Worm (Caenorhabditis elegans) whole organism, young adult: ENCODE data around the gene B0244.16.

ENCODE experiments used
- B0336.3 ChIP-seq: fragments of 200-800 bp; sonication (Bioruptor generic); IDR thresholded peaks from 2 replicates; pipeline ENCODE4 v1.3.6; 2022; ENCODE audit warnings: missing genetic modification characterization, missing compliant biosample characterization
- D2030.7 ChIP-seq: fragments of 200-800 bp; sonication (Bioruptor generic); IDR thresholded peaks from 2 replicates; pipeline ENCODE4 v1.3.6; 2022; ENCODE audit warnings: missing genetic modification reagents, missing genetic modification characterization, missing compliant biosample characterization
- F33H1.4 ChIP-seq: fragments of 200-800 bp; sonication (Bioruptor generic); IDR thresholded peaks from 2 replicates; pipeline ENCODE4 v1.3.6; 2022; ENCODE audit warnings: missing genetic modification reagents, missing genetic modification characterization, missing compliant biosample characterization
- F49E8.2 ChIP-seq: sonication (generic microtip); optimal IDR thresholded peaks from 3 replicates; lab custom pipeline; 2017; ENCODE audit warnings: missing genetic modification characterization, mild to moderate bottlenecking, missing compliant biosample characterization, antibody characterized with exemption, moderate library complexity; ENCODE audit not compliant: insufficient read depth
- F57C9.4 ChIP-seq: sonication (generic microtip); optimal IDR thresholded peaks from 2 replicates; lab custom pipeline; 2017; ENCODE audit warnings: mild to moderate bottlenecking, missing genetic modification characterization, missing compliant biosample characterization
- K12H6.12 ChIP-seq: fragments of 200-800 bp; sonication (Bioruptor generic); optimal IDR thresholded peaks from 2 replicates; lab custom pipeline; 2018; ENCODE audit warnings: mild to moderate bottlenecking, missing genetic modification characterization, missing compliant biosample characterization
- Y67H2A.10 ChIP-seq: fragments of 200-800 bp; sonication (Bioruptor generic); conservative IDR thresholded peaks from 2 replicates; pipeline ENCODE4 v1.3.6; 2022; ENCODE audit warnings: missing genetic modification reagents, missing genetic modification characterization, missing compliant biosample characterization
- ZK185.1 ChIP-seq: sonication (generic microtip); optimal IDR thresholded peaks from 2 replicates; lab custom pipeline; 2016; ENCODE audit warnings: mild to moderate bottlenecking, missing genetic modification characterization, missing compliant biosample characterization; ENCODE audit not compliant: poor library complexity, severe bottlenecking
- akir-1 ChIP-seq: fragments of 200-800 bp; sonication (Bioruptor generic); optimal IDR thresholded peaks from 2 replicates; lab custom pipeline; 2018; ENCODE audit warnings: mild to moderate bottlenecking, missing genetic modification characterization, moderate library complexity, missing compliant biosample characterization
- attf-6 ChIP-seq: fragments of 200-800 bp; sonication (Bioruptor generic); IDR thresholded peaks from 2 replicates; pipeline ENCODE4 v1.3.6; 2022; ENCODE audit warnings: missing genetic modification reagents, missing genetic modification characterization, missing compliant biosample characterization
- bed-1 ChIP-seq: fragments of 200-800 bp; sonication (Bioruptor generic); IDR thresholded peaks from 2 replicates; pipeline ENCODE4 v1.3.6; 2022; ENCODE audit warnings: missing genetic modification reagents, missing genetic modification characterization, missing compliant biosample characterization
- cebp-1 ChIP-seq, 2 experiments: fragments of 200-800 bp in 1 of 2; sonication (Bioruptor generic) in 1 of 2; sonication (generic microtip) in 1 of 2; IDR thresholded peaks in 1 of 2; optimal IDR thresholded peaks in 1 of 2; 2 replicates each; pipeline versions ENCODE4 v1.3.6 to Lab custom; 2017 to 2022; ENCODE audit warnings: missing compliant biosample characterization in 2 of 2, missing genetic modification characterization in 2 of 2, mild to moderate bottlenecking in 1 of 2, missing genetic modification reagents in 1 of 2, moderate library complexity in 1 of 2
- cebp-2 ChIP-seq: fragments of 200-800 bp; sonication (Bioruptor generic); IDR thresholded peaks from 2 replicates; pipeline ENCODE4 v1.3.6; 2022; ENCODE audit warnings: missing genetic modification characterization, missing compliant biosample characterization
- ceh-27 ChIP-seq: fragments of 200-800 bp; sonication (Bioruptor generic); optimal IDR thresholded peaks from 2 replicates; lab custom pipeline; 2018; ENCODE audit warnings: mild to moderate bottlenecking, missing genetic modification characterization, moderate library complexity, missing compliant biosample characterization
- chd-7 ChIP-seq: sonication (generic microtip); optimal IDR thresholded peaks from 2 replicates; lab custom pipeline; 2016; ENCODE audit warnings: mild to moderate bottlenecking, missing genetic modification characterization, moderate library complexity, missing compliant biosample characterization
- dox-1 ChIP-seq: fragments of 200-800 bp; sonication (Bioruptor generic); IDR thresholded peaks from 2 replicates; pipeline ENCODE4 v1.3.6; 2022; ENCODE audit warnings: missing genetic modification reagents, missing genetic modification characterization, missing compliant biosample characterization
- efl-1 ChIP-seq: fragments of 150-350 bp; optimal IDR thresholded peaks from 2 replicates; lab custom pipeline; 2014; ENCODE audit warnings: missing biosample characterization, missing genetic modification reagents, missing genetic modification characterization
- ets-4 ChIP-seq: fragments of 200-800 bp; sonication (Bioruptor generic); optimal IDR thresholded peaks from 2 replicates; lab custom pipeline; 2018; ENCODE audit warnings: mild to moderate bottlenecking, missing genetic modification characterization, missing compliant biosample characterization
- gei-17 ChIP-seq: fragments of 200-800 bp; sonication (Bioruptor generic); optimal IDR thresholded peaks from 2 replicates; lab custom pipeline; 2018; ENCODE audit warnings: mild to moderate bottlenecking, missing genetic modification characterization, missing compliant biosample characterization
- hlh-12 ChIP-seq: sonication (generic microtip); optimal IDR thresholded peaks from 2 replicates; lab custom pipeline; 2016; ENCODE audit warnings: missing genetic modification characterization, missing compliant biosample characterization
- hmg-1.2 ChIP-seq: fragments of 200-800 bp; sonication (Bioruptor generic); IDR thresholded peaks from 2 replicates; pipeline ENCODE4 v1.3.6; 2022; ENCODE audit warnings: missing genetic modification reagents, missing genetic modification characterization, missing compliant biosample characterization
- hrde-1 ChIP-seq: sonication (generic microtip); optimal IDR thresholded peaks from 2 replicates; lab custom pipeline; 2016; ENCODE audit warnings: missing genetic modification characterization, mild to moderate bottlenecking, missing compliant biosample characterization, moderate library complexity, missing genotype, missing genetic modification reagents, borderline replicate concordance
- lin-54 ChIP-seq: fragments of 200-800 bp; sonication (Bioruptor generic); optimal IDR thresholded peaks from 2 replicates; lab custom pipeline; 2018; ENCODE audit warnings: mild to moderate bottlenecking, missing genetic modification characterization, missing compliant biosample characterization
- lir-1 ChIP-seq: fragments of 200-800 bp; sonication (Bioruptor generic); conservative IDR thresholded peaks from 2 replicates; pipeline ENCODE4 v1.3.6; 2022; ENCODE audit warnings: missing genetic modification reagents, missing genetic modification characterization, missing compliant biosample characterization
- lsl-1 ChIP-seq: fragments of 200-800 bp; sonication (Bioruptor generic); optimal IDR thresholded peaks from 2 replicates; lab custom pipeline; 2018; ENCODE audit warnings: mild to moderate bottlenecking, missing genetic modification characterization, moderate library complexity, missing compliant biosample characterization
- madf-6 ChIP-seq: fragments of 200-800 bp; sonication (Bioruptor generic); IDR thresholded peaks from 2 replicates; pipeline ENCODE4 v1.3.6; 2022; ENCODE audit warnings: missing genetic modification reagents, missing genetic modification characterization, missing compliant biosample characterization
- mcd-1 ChIP-seq: fragments of 200-800 bp; sonication (Bioruptor generic); IDR thresholded peaks from 2 replicates; pipeline ENCODE4 v1.3.6; 2022; ENCODE audit warnings: missing genetic modification reagents, missing genetic modification characterization, missing compliant biosample characterization
- mxl-1 ChIP-seq: sonication (generic microtip); optimal IDR thresholded peaks from 2 replicates; lab custom pipeline; 2016; ENCODE audit warnings: missing genetic modification characterization, missing compliant biosample characterization
- nfya-2 ChIP-seq: fragments of 200-800 bp; sonication (Bioruptor generic); IDR thresholded peaks from 2 replicates; pipeline ENCODE4 v1.3.6; 2022; ENCODE audit warnings: missing genetic modification reagents, missing genetic modification characterization, missing compliant biosample characterization
- nhr-80 ChIP-seq: sonication (generic microtip); optimal IDR thresholded peaks from 2 replicates; lab custom pipeline; 2016; ENCODE audit warnings: missing genetic modification characterization, missing compliant biosample characterization
- nhr-90 ChIP-seq: sonication (generic microtip); optimal IDR thresholded peaks from 2 replicates; lab custom pipeline; 2016; ENCODE audit warnings: missing genotype, mild to moderate bottlenecking, missing genetic modification characterization, missing compliant biosample characterization
- pha-4 ChIP-seq: fragments of 150-350 bp; sonication (generic microtip); optimal IDR thresholded peaks from 2 replicates; lab custom pipeline; 2014; ENCODE audit warnings: missing biosample characterization, missing genetic modification reagents, missing genetic modification characterization
- rcor-1 ChIP-seq: fragments of 200-800 bp; sonication (Bioruptor generic); IDR thresholded peaks from 2 replicates; pipeline ENCODE4 v1.3.6; 2022; ENCODE audit warnings: missing genetic modification reagents, missing genetic modification characterization, missing compliant biosample characterization
- snpc-1.1 ChIP-seq: sonication (generic microtip); optimal IDR thresholded peaks from 2 replicates; lab custom pipeline; 2017; ENCODE audit warnings: missing genetic modification characterization, mild to moderate bottlenecking, missing compliant biosample characterization, antibody characterized with exemption, moderate library complexity, missing genotype, missing genetic modification reagents; ENCODE audit not compliant: insufficient read depth
- snpc-4 ChIP-seq, 5 experiments: fragments of 150-350 bp in 1 of 5; sonication (generic microtip) in 4 of 5; optimal IDR thresholded peaks; 2 replicates each; lab custom pipeline; 2014 to 2018; ENCODE audit warnings: missing genetic modification characterization in 5 of 5, missing biosample characterization in 3 of 5, antibody characterized with exemption in 2 of 5, mild to moderate bottlenecking in 2 of 5, missing compliant biosample characterization in 2 of 5, missing genotype in 2 of 5, moderate library complexity in 2 of 5, missing genetic modification reagents in 1 of 5
- tbp1 ChIP-seq: fragments of 200-800 bp; sonication (Bioruptor generic); optimal IDR thresholded peaks from 2 replicates; lab custom pipeline; 2018; ENCODE audit warnings: mild to moderate bottlenecking, missing genetic modification characterization, missing compliant biosample characterization
- zim-3 ChIP-seq: sonication (generic microtip); optimal IDR thresholded peaks from 2 replicates; lab custom pipeline; 2017; ENCODE audit warnings: mild to moderate bottlenecking, missing genetic modification characterization, moderate library complexity, missing compliant biosample characterization
- ztf-22 ChIP-seq: fragments of 200-800 bp; sonication (Bioruptor generic); optimal IDR thresholded peaks from 2 replicates; lab custom pipeline; 2018; ENCODE audit warnings: mild to moderate bottlenecking, missing genetic modification characterization, moderate library complexity, missing compliant biosample characterization

Gene B0244.16

ce11 chrIII:5747185-5747584, 6.4 kb downstream of the B0244.16 start, which contains the start of gene B0244.4:
Gene B0244.4, plus strand, starts transcription at chrIII:5747485.
- TF ChIP-seq nhr-80 (tag; lab: Kevin White, UChicago): no peak
- TF ChIP-seq, all 124 proteins: peak for 0

ce11 chrIII:5748360-5748759, 7.6 kb downstream of the B0244.16 start:
- TF ChIP-seq snpc-4 (GFP tag; optimal IDR thresholded peaks at IDR 0.05; lab: Kevin White, UChicago): no peak
- TF ChIP-seq snpc-4 (tag; optimal IDR thresholded peaks at IDR 0.05; lab: Kevin White, UChicago): peak in 3 of 4 experiments; percentile 70 to 90 (median 90)
- no peak for TF ChIP-seq efl-1 (GFP tag; lab: Kevin White, UChicago)
- no peak for TF ChIP-seq F49E8.2 (tag; lab: Kevin White, UChicago)
- TF ChIP-seq ztf-22: no peak
- TF ChIP-seq snpc-1.1: peak; percentile 70

ce11 chrIII:5750503-5750902, 9.7 kb downstream of the B0244.16 start:
- no peak for TF ChIP-seq pha-4
- no peak for TF ChIP-seq nhr-90 (tag; lab: Kevin White, UChicago)
- no peak for TF ChIP-seq F33H1.4 (GFP tag; lab: Robert Waterston, UW)
- no peak for TF ChIP-seq hrde-1 (tag; lab: Kevin White, UChicago)
- no peak for TF ChIP-seq Y67H2A.10
- no peak for TF ChIP-seq chd-7 (tag; lab: Kevin White, UChicago)
- TF ChIP-seq attf-6 (GFP tag; lab: Robert Waterston, UW): no peak
- no peak for TF ChIP-seq tbp1 (GFP tag; lab: Kevin White, UChicago)
- no peak for TF ChIP-seq madf-6 (GFP tag; lab: Robert Waterston, UW)
- TF ChIP-seq ZK185.1 (tag; lab: Kevin White, UChicago): no peak
- TF ChIP-seq rcor-1 (GFP tag; lab: Robert Waterston, UW): no peak
- no peak for TF ChIP-seq akir-1
- TF ChIP-seq dox-1 (GFP tag; lab: Robert Waterston, UW): no peak
- no peak for TF ChIP-seq D2030.7 (GFP tag; lab: Robert Waterston, UW)
- TF ChIP-seq lin-54: no peak
- no peak for TF ChIP-seq gei-17 (GFP tag; lab: Kevin White, UChicago)
- no peak for TF ChIP-seq mxl-1 (tag; lab: Kevin White, UChicago)
- TF ChIP-seq ets-4 (GFP tag; lab: Kevin White, UChicago): no peak

- no peak for TF ChIP-seq lsl-1 (GFP tag; lab: Kevin White, UChicago)
- TF ChIP-seq lir-1 (GFP tag; lab: Robert Waterston, UW): no peak
- no peak for TF ChIP-seq zim-3 (tag; lab: Kevin White, UChicago)
- peak; percentile 28 for TF ChIP-seq ceh-27 (GFP tag; lab: Kevin White, UChicago)
- no peak for TF ChIP-seq dox-1 (GFP tag; lab: Robert Waterston, UW)
- peak; percentile 60 for TF ChIP-seq K12H6.12 (tag; lab: Kevin White, UChicago)
- TF ChIP-seq B0336.3 (GFP tag; lab: Robert Waterston, UW): no peak
- TF ChIP-seq hlh-12 (tag; lab: Kevin White, UChicago): no peak
- no peak for TF ChIP-seq mxl-1 (tag; lab: Kevin White, UChicago)
- TF ChIP-seq cebp-1 (GFP tag; IDR thresholded peaks at IDR 0.05; lab: Robert Waterston, UW): no peak
- TF ChIP-seq cebp-1 (tag; optimal IDR thresholded peaks at IDR 0.05; lab: Kevin White, UChicago): no peak
- TF ChIP-seq cebp-2 (GFP tag; lab: Robert Waterston, UW): no peak
- TF ChIP-seq hmg-1.2 (GFP tag; lab: Robert Waterston, UW): peak; percentile 65
- peak; percentile 63 for TF ChIP-seq mcd-1
- no peak for TF ChIP-seq F57C9.4 (tag; lab: Kevin White, UChicago)
- no peak for TF ChIP-seq nfya-2 (GFP tag; lab: Robert Waterston, UW)
- no peak for TF ChIP-seq akir-1
- no peak for TF ChIP-seq bed-1
Measured at ce11 chrIII:5755204-5755603, 14.4 kb downstream of the B0244.16 start, which contains the start of gene ida-1. Gene ida-1, plus strand, starts transcription at chrIII:5755539.
